Fruit fly (Drosophila melanogaster): ENCODE results near the gene wtrw.

- TF ChIP-seq ttk (optimal IDR thresholded peaks at IDR 0.05), result no peak
- no peak for TF ChIP-seq psq (optimal IDR thresholded peaks at IDR 0.05)
These were observed 56.2 kb downstream of the wtrw start for dm6 chr3R:7947349-7947748.
